Fruit fly (Drosophila melanogaster) whole organism, embryonic: ENCODE measurements around the gene Cyp313a4.

Experiments
- Atf-2 ChIP-seq: fragments of 200-800 bp; sonication (Bioruptor generic); optimal IDR thresholded peaks from 2 replicates; lab custom pipeline; 2016; ENCODE audit warnings: missing biosample characterization, missing genetic modification characterization
- Bdp1 ChIP-seq: fragments of 200-800 bp; sonication (Bioruptor generic); optimal IDR thresholded peaks from 3 replicates; lab custom pipeline; 2016; ENCODE audit warnings: missing biosample characterization, missing genetic modification characterization
- CG1024 ChIP-seq: fragments of 200-800 bp; sonication (Bioruptor generic); IDR thresholded peaks from 2 replicates; pipeline ENCODE4 v1.3.6; 2022; ENCODE audit warnings: missing biosample characterization, missing genetic modification characterization
- CG12769 ChIP-seq: fragments of 200-800 bp; sonication (Bioruptor generic); optimal IDR thresholded peaks from 2 replicates; lab custom pipeline; 2019; ENCODE audit warnings: missing biosample characterization, mild to moderate bottlenecking, missing genetic modification characterization, moderate library complexity
- CG13624 ChIP-seq: fragments of 200-800 bp; sonication (Bioruptor generic); optimal IDR thresholded peaks from 2 replicates; lab custom pipeline; 2016; ENCODE audit warnings: missing biosample characterization, missing genetic modification characterization
- CG17361 ChIP-seq: fragments of 200-800 bp; sonication (Bioruptor generic); IDR thresholded peaks from 3 replicates; pipeline ENCODE4 v1.3.6; 2022; ENCODE audit warnings: missing biosample characterization, missing genetic modification characterization
- CG1792 ChIP-seq: fragments of 200-800 bp; sonication (Bioruptor generic); optimal IDR thresholded peaks from 2 replicates; lab custom pipeline; 2016; ENCODE audit warnings: missing biosample characterization, missing genetic modification characterization
- CG18262 ChIP-seq: fragments of 200-800 bp; optimal IDR thresholded peaks from 3 replicates; lab custom pipeline; 2019; ENCODE audit warnings: missing biosample characterization, mild to moderate bottlenecking, missing genetic modification characterization, moderate library complexity
- CG1832 ChIP-seq: fragments of 200-800 bp; sonication (Bioruptor generic); optimal IDR thresholded peaks from 2 replicates; lab custom pipeline; 2017; ENCODE audit warnings: missing biosample characterization, mild to moderate bottlenecking, missing genetic modification characterization, inconsistent platforms
- CG18476 ChIP-seq: fragments of 200-800 bp; sonication (Bioruptor generic); optimal IDR thresholded peaks from 2 replicates; lab custom pipeline; 2016; ENCODE audit warnings: missing biosample characterization, mild to moderate bottlenecking, missing genetic modification characterization
- CG18619 ChIP-seq: fragments of 200-800 bp; sonication (Bioruptor generic); optimal IDR thresholded peaks from 3 replicates; lab custom pipeline; 2017; ENCODE audit warnings: missing biosample characterization, mild to moderate bottlenecking, missing genetic modification characterization
- CG2116 ChIP-seq: fragments of 200-800 bp; sonication (Bioruptor generic); optimal IDR thresholded peaks from 3 replicates; lab custom pipeline; 2018; ENCODE audit warnings: missing biosample characterization, mild to moderate bottlenecking, missing genetic modification characterization
- CG3163 ChIP-seq: fragments of 200-800 bp; sonication (Bioruptor generic); optimal IDR thresholded peaks from 3 replicates; lab custom pipeline; 2016; ENCODE audit warnings: missing biosample characterization, missing genetic modification characterization
- CG43689 ChIP-seq: fragments of 200-800 bp; sonication (Bioruptor generic); IDR thresholded peaks from 2 replicates; pipeline ENCODE4 v1.3.6; 2022; ENCODE audit warnings: missing biosample characterization, missing genetic modification characterization
- CG4424 ChIP-seq: fragments of 200-800 bp; sonication (Bioruptor generic); optimal IDR thresholded peaks from 3 replicates; lab custom pipeline; 2016; ENCODE audit warnings: missing biosample characterization, missing genetic modification characterization
- CG4820 ChIP-seq: fragments of 200-800 bp; sonication (Bioruptor generic); optimal IDR thresholded peaks from 3 replicates; lab custom pipeline; 2016; ENCODE audit warnings: missing biosample characterization, missing genetic modification characterization
- CG6175 ChIP-seq: fragments of 200-800 bp; sonication (Bioruptor generic); IDR thresholded peaks from 3 replicates; pipeline ENCODE4 v1.3.6; 2022; ENCODE audit warnings: missing biosample characterization, missing genetic modification characterization
- CG7839 ChIP-seq: fragments of 200-800 bp; sonication (Bioruptor generic); optimal IDR thresholded peaks from 3 replicates; lab custom pipeline; 2018; ENCODE audit warnings: missing biosample characterization, mild to moderate bottlenecking, missing genetic modification characterization, moderate library complexity
- CG8388 ChIP-seq: fragments of 200-800 bp; sonication (Bioruptor generic); optimal IDR thresholded peaks from 2 replicates; lab custom pipeline; 2019; ENCODE audit warnings: missing biosample characterization, mild to moderate bottlenecking, missing genetic modification characterization, moderate library complexity
- CG8765 ChIP-seq: fragments of 200-800 bp; sonication (Bioruptor generic); IDR thresholded peaks from 2 replicates; pipeline ENCODE4 v1.3.6; 2022; ENCODE audit warnings: missing biosample characterization, missing genetic modification characterization
- CG8944 ChIP-seq: fragments of 200-800 bp; sonication (Bioruptor generic); optimal IDR thresholded peaks from 3 replicates; lab custom pipeline; 2016; ENCODE audit warnings: missing biosample characterization, missing genetic modification characterization
- CG9215 ChIP-seq: fragments of 200-800 bp; sonication (Bioruptor generic); IDR thresholded peaks from 2 replicates; pipeline ENCODE4 v1.3.6; 2022; ENCODE audit warnings: missing biosample characterization, missing genetic modification characterization
- CG9609 ChIP-seq: fragments of 200-800 bp; sonication (Bioruptor generic); optimal IDR thresholded peaks from 3 replicates; lab custom pipeline; 2016; ENCODE audit warnings: missing biosample characterization, missing genetic modification characterization
- D19B ChIP-seq: fragments of 200-800 bp; sonication (Bioruptor generic); optimal IDR thresholded peaks from 2 replicates; lab custom pipeline; 2017; ENCODE audit warnings: missing biosample characterization, mild to moderate bottlenecking, missing genetic modification characterization
- Dbx ChIP-seq: fragments of 200-800 bp; sonication (Bioruptor generic); IDR thresholded peaks from 3 replicates; pipeline ENCODE4 v1.3.6; 2022; ENCODE audit warnings: missing biosample characterization, missing genetic modification characterization
- Ets97D ChIP-seq: fragments of 200-800 bp; sonication (Bioruptor generic); optimal IDR thresholded peaks from 3 replicates; lab custom pipeline; 2016; ENCODE audit warnings: missing biosample characterization, missing genetic modification characterization
- Fer1 ChIP-seq: fragments of 200-800 bp; sonication (Bioruptor generic); optimal IDR thresholded peaks from 2 replicates; lab custom pipeline; 2017; ENCODE audit warnings: missing biosample characterization, mild to moderate bottlenecking, missing genetic modification characterization
- Hand ChIP-seq: fragments of 200-800 bp; sonication (Bioruptor generic); optimal IDR thresholded peaks from 2 replicates; lab custom pipeline; 2017; ENCODE audit warnings: mild to moderate bottlenecking, missing biosample characterization, missing genetic modification reagents, missing genetic modification characterization
- Hr3 ChIP-seq: fragments of 200-800 bp; sonication (Bioruptor generic); optimal IDR thresholded peaks from 3 replicates; lab custom pipeline; 2016; ENCODE audit warnings: missing biosample characterization, missing genetic modification characterization
- Med ChIP-seq: fragments of 200-800 bp; sonication (Bioruptor generic); peaks from one replicate; lab custom pipeline; 2016; ENCODE audit warnings: missing biosample characterization, missing genetic modification characterization, mild to moderate bottlenecking, inconsistent platforms, moderate library complexity
- Myb ChIP-seq: fragments of 200-800 bp; sonication (Bioruptor generic); optimal IDR thresholded peaks from 2 replicates; lab custom pipeline; 2016; ENCODE audit warnings: missing biosample characterization, missing genetic modification characterization
- Optix ChIP-seq: fragments of 200-800 bp; sonication (Bioruptor generic); IDR thresholded peaks from 3 replicates; pipeline ENCODE4 v1.3.6; 2022; ENCODE audit warnings: missing biosample characterization, missing genetic modification characterization
- ab ChIP-seq: fragments of 200-800 bp; sonication (Bioruptor generic); optimal IDR thresholded peaks from 2 replicates; lab custom pipeline; 2016; ENCODE audit warnings: missing biosample characterization, missing genetic modification characterization
- br ChIP-seq: fragments of >200 bp; optimal IDR thresholded peaks from 2 replicates; lab custom pipeline; 2017
- cg ChIP-seq: fragments of 200-800 bp; sonication (Bioruptor generic); optimal IDR thresholded peaks from 3 replicates; lab custom pipeline; 2019; ENCODE audit warnings: missing biosample characterization, mild to moderate bottlenecking, missing genetic modification characterization, moderate library complexity
- chinmo ChIP-seq: fragments of 200-800 bp; sonication (Bioruptor generic); IDR thresholded peaks from 4 replicates; pipeline ENCODE4 v1.3.6; 2022; ENCODE audit warnings: missing biosample characterization, missing genetic modification characterization; ENCODE audit not compliant: partially characterized antibody
- crol ChIP-seq: fragments of 200-800 bp; sonication (Bioruptor generic); IDR thresholded peaks from 2 replicates; pipeline ENCODE4 v1.3.6; 2022; ENCODE audit warnings: missing biosample characterization, missing genetic modification characterization
- eve ChIP-seq, 2 experiments: fragments of >200 bp; optimal IDR thresholded peaks; 2 replicates each; lab custom pipeline; 2017; ENCODE audit warnings: missing biosample characterization in 2 of 2, missing genetic modification characterization in 2 of 2
- gt ChIP-seq: fragments of 200-800 bp; sonication (Bioruptor generic); IDR thresholded peaks from 2 replicates; pipeline ENCODE4 v1.3.6; 2022; ENCODE audit warnings: missing biosample characterization, missing genetic modification characterization
- hth ChIP-seq: fragments of >200 bp; optimal IDR thresholded peaks from 2 replicates; lab custom pipeline; 2017; ENCODE audit warnings: inconsistent platforms
- inv ChIP-seq: fragments of 200-800 bp; sonication (Bioruptor generic); IDR thresholded peaks from 2 replicates; pipeline ENCODE4 v1.3.6; 2022; ENCODE audit warnings: missing biosample characterization, missing genetic modification characterization; ENCODE audit not compliant: partially characterized antibody
- lilli ChIP-seq: fragments of 200-800 bp; sonication (Bioruptor generic); optimal IDR thresholded peaks from 3 replicates; lab custom pipeline; 2016; ENCODE audit warnings: missing biosample characterization, missing genetic modification characterization
- otp ChIP-seq: fragments of 200-800 bp; sonication (Bioruptor generic); IDR thresholded peaks from 3 replicates; pipeline ENCODE4, ENCODE4 v1.3.6; 2022; ENCODE audit warnings: missing biosample characterization, missing genetic modification characterization
- prd ChIP-seq, 3 experiments: fragments of >200 bp in 2 of 3; fragments of 200-800 bp in 1 of 3; sonication (Bioruptor generic) in 1 of 3; optimal IDR thresholded peaks in 2 of 3; IDR thresholded peaks in 1 of 3; 2 replicates in 2 of 3; 3 replicates in 1 of 3; pipeline versions ENCODE4 v1.3.6 to Lab custom; 2017 to 2022; ENCODE audit warnings: missing biosample characterization in 1 of 3, missing genetic modification characterization in 1 of 3
- sd ChIP-seq: fragments of 200-800 bp; sonication (Bioruptor generic); optimal IDR thresholded peaks from 3 replicates; lab custom pipeline; 2018; ENCODE audit warnings: missing biosample characterization, mild to moderate bottlenecking, missing genetic modification characterization, moderate library complexity
- shn ChIP-seq: fragments of 200-800 bp; sonication (Bioruptor generic); optimal IDR thresholded peaks from 3 replicates; lab custom pipeline; 2016; ENCODE audit warnings: missing biosample characterization, missing genetic modification characterization
- sqz ChIP-seq: fragments of 200-800 bp; sonication (Bioruptor generic); optimal IDR thresholded peaks from 3 replicates; lab custom pipeline; 2018; ENCODE audit warnings: missing biosample characterization, mild to moderate bottlenecking, missing genetic modification characterization
- stc ChIP-seq: fragments of 200-800 bp; sonication (Bioruptor generic); IDR thresholded peaks from 2 replicates; pipeline ENCODE4 v1.3.6; 2022; ENCODE audit warnings: missing biosample characterization, missing genetic modification characterization
- z ChIP-seq: fragments of 200-800 bp; sonication (Bioruptor generic); IDR thresholded peaks from 3 replicates; pipeline ENCODE4 v1.3.6; 2022; ENCODE audit warnings: missing biosample characterization, missing genetic modification characterization
- zen2 ChIP-seq: fragments of 200-800 bp; sonication (Bioruptor generic); IDR thresholded peaks from 3 replicates; pipeline ENCODE4 v1.3.6; 2022; ENCODE audit warnings: missing biosample characterization, missing genetic modification characterization; ENCODE audit not compliant: partially characterized antibody

Gene Cyp313a4

DNA sequence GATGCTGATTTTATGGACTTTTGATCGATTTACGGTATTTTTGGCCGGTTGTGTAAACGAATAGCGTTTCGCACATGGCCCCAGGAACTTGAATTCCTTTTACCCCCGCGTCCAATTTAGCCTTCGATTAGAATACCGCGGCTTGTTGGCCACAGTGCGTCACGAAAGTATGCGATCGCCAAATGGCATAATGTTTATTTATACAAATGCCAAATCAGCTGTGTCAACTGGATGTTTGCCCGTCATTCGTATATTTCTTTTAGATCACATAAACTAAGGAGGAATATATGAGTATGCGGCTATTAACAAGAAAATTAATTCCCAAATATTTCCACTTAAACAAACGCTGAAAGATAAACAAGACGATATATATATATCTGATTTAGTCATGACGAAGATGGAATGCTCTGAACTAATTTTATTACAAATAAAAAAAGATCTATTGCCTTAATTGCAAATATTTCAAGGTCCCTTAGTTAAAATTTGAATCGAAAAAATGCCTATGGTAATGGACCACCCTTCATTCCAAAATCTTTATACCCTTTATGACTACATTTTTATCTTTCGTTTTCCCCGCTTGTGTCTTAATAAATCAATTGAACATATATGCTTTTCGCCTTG, 24.1 kb downstream of the Cyp313a4 start (continued):
- TF ChIP-seq Dbx = 0 out of 3 replicates have a peak, but pooled peaks have one; percentile 24
- peak; percentile 39 for TF ChIP-seq CG7839 (tag; lab: Kevin White, UChicago)
- TF ChIP-seq br (lab: Kevin White, UChicago) = no peak
- no peak for TF ChIP-seq ab (GFP tag; lab: Kevin White, UChicago)
- no peak for TF ChIP-seq CG1024
- TF ChIP-seq Hand (GFP tag; lab: Kevin White, UChicago) = peak; percentile 38
- TF ChIP-seq CG4424 (GFP tag; lab: Kevin White, UChicago) = no peak
- peak; percentile 71 for TF ChIP-seq Med (GFP tag; lab: Kevin White, UChicago)
- TF ChIP-seq sd = peak; percentile 76
- no peak for TF ChIP-seq CG4820 (GFP tag; lab: Kevin White, UChicago)
- no peak for TF ChIP-seq Hr3 (GFP tag; lab: Kevin White, UChicago)
- TF ChIP-seq Bdp1 (GFP tag; lab: Kevin White, UChicago) = no peak
- TF ChIP-seq Fer1 (GFP tag; lab: Kevin White, UChicago) = no peak
- TF ChIP-seq D19B (GFP tag; lab: Kevin White, UChicago) = peak; percentile 18
- no peak for TF ChIP-seq prd (optimal IDR thresholded peaks at IDR 0.05; lab: Kevin White, UChicago)
- TF ChIP-seq prd (GFP tag; IDR thresholded peaks at IDR 0.05; lab: Robert Waterston, UW) = no peak
- TF ChIP-seq Optix (GFP tag; lab: Robert Waterston, UW) = no peak
- TF ChIP-seq CG8944 (GFP tag; lab: Kevin White, UChicago) = no peak
- TF ChIP-seq CG13624 (GFP tag; lab: Kevin White, UChicago) = peak; percentile 14
- TF ChIP-seq eve (GFP tag; optimal IDR thresholded peaks at IDR 0.05; lab: Kevin White, UChicago) = no peak
- TF ChIP-seq Myb (GFP tag; lab: Kevin White, UChicago) = no peak
- TF ChIP-seq hth (lab: Kevin White, UChicago) = no peak

dm6 chr3R:12654253-12654623, 26.9 kb downstream of the Cyp313a4 start, which contains the start of gene CG6225:
Gene CG6225, plus strand, starts transcription at chr3R:12654577.
- peak; percentile 4; the same call in 1 of the 2 replicates for TF ChIP-seq stc (GFP tag; lab: Robert Waterston, UW)
- no peak for TF ChIP-seq inv (GFP tag; lab: Robert Waterston, UW)
- no peak for TF ChIP-seq gt (GFP tag; lab: Robert Waterston, UW)
- no peak for TF ChIP-seq CG3163
- 0 out of 2 replicates have a peak, but pooled peaks have one; percentile 2 for TF ChIP-seq CG43689 (GFP tag; lab: Robert Waterston, UW)
- TF ChIP-seq CG1832 (GFP tag; lab: Kevin White, UChicago) = peak; percentile 29
- peak; percentile 19 for TF ChIP-seq cg (GFP tag; lab: Kevin White, UChicago)
- no peak for TF ChIP-seq sqz (GFP tag; lab: Kevin White, UChicago)
- no peak for TF ChIP-seq lilli
- no peak for TF ChIP-seq Atf-2 (GFP tag; lab: Kevin White, UChicago)
- no peak for TF ChIP-seq prd (optimal IDR thresholded peaks at IDR 0.05; lab: Kevin White, UChicago)
- TF ChIP-seq prd (GFP tag; IDR thresholded peaks at IDR 0.05; lab: Robert Waterston, UW) = no peak
- TF ChIP-seq CG9609 (GFP tag; lab: Kevin White, UChicago) = no peak
- peak; percentile 20 for TF ChIP-seq CG12769 (tag; lab: Kevin White, UChicago)
- TF ChIP-seq CG17361 (GFP tag; lab: Robert Waterston, UW) = 0 out of 3 replicates have a peak, but pooled peaks have one; percentile 6
- peak; percentile 30; the same call in 1 of the 4 replicates for TF ChIP-seq chinmo (GFP tag; lab: Robert Waterston, UW)
- TF ChIP-seq CG1792 (GFP tag; lab: Kevin White, UChicago) = no peak
- TF ChIP-seq zen2 (GFP tag; lab: Robert Waterston, UW) = 0 out of 3 replicates have a peak, but pooled peaks have one; percentile 17
- TF ChIP-seq CG8388 (GFP tag; lab: Kevin White, UChicago) = no peak
- TF ChIP-seq z (GFP tag; lab: Robert Waterston, UW) = peak; percentile 77
- TF ChIP-seq CG9215 (GFP tag; lab: Robert Waterston, UW) = no peak
- peak; percentile 73 for TF ChIP-seq crol
- no peak for TF ChIP-seq CG2116 (GFP tag; lab: Kevin White, UChicago)
- peak; percentile 3 for TF ChIP-seq CG18262 (tag; lab: Kevin White, UChicago)
- no peak for TF ChIP-seq shn (GFP tag; lab: Kevin White, UChicago)
- 0 out of 3 replicates have a peak, but pooled peaks have one; percentile 2 for TF ChIP-seq otp (GFP tag; lab: Robert Waterston, UW)
- TF ChIP-seq CG18619 (GFP tag; lab: Kevin White, UChicago) = no peak
- peak; percentile 4; the same call in 1 of the 3 replicates for TF ChIP-seq CG6175
- TF ChIP-seq CG18476 (GFP tag; lab: Kevin White, UChicago) = no peak
- TF ChIP-seq CG8765 (GFP tag; lab: Robert Waterston, UW) = no peak
- no peak for TF ChIP-seq Ets97D (GFP tag; lab: Kevin White, UChicago)
